Worm (Caenorhabditis elegans) whole organism, L1 larva: ENCODE results near the gene srpa-68.
A peak's percentile ranks its signal among the peaks of the same experiment; 100 is the strongest.

Experiments
- aly-2 ChIP-seq: fragments of 150-350 bp; optimal IDR thresholded peaks from 2 replicates; lab custom pipeline; 2014; ENCODE audit warnings: missing biosample characterization, missing genetic modification characterization
- egl-13 ChIP-seq: sonication (generic microtip); optimal IDR thresholded peaks from 2 replicates; lab custom pipeline; 2016; ENCODE audit warnings: missing genotype, missing genetic modification reagents, missing genetic modification characterization, missing compliant biosample characterization
- egl-27 ChIP-seq, 2 experiments: fragments of 150-350 bp in 1 of 2; sonication (generic microtip); optimal IDR thresholded peaks; 3 replicates each; lab custom pipeline; 2017 to 2018; ENCODE audit warnings: missing biosample characterization in 2 of 2, missing genetic modification characterization in 2 of 2, missing genetic modification reagents in 2 of 2
- elt-2 ChIP-seq: sonication (generic microtip); optimal IDR thresholded peaks from 2 replicates; lab custom pipeline; 2016; ENCODE audit warnings: missing genetic modification characterization, mild to moderate bottlenecking, inconsistent platforms, missing compliant biosample characterization, missing genetic modification reagents
- elt-3 ChIP-seq, 6 experiments: fragments of 150-350 bp in 1 of 6; sonication (generic microtip); optimal IDR thresholded peaks; 2 replicates each; lab custom pipeline; 2017 to 2018; ENCODE audit warnings: missing biosample characterization in 6 of 6, missing genetic modification characterization in 6 of 6, inconsistent platforms in 1 of 6
- jun-1 ChIP-seq: fragments of 150-350 bp; optimal IDR thresholded peaks from 2 replicates; lab custom pipeline; 2014; ENCODE audit warnings: missing biosample characterization, missing genetic modification reagents, missing genetic modification characterization
- lin-15B ChIP-seq: fragments of 150-350 bp; sonication (generic microtip); optimal IDR thresholded peaks from 3 replicates; lab custom pipeline; 2014; ENCODE audit warnings: missing biosample characterization, missing genetic modification characterization
- lsy-2 ChIP-seq, 2 experiments: fragments of 150-350 bp; optimal IDR thresholded peaks; 2 replicates each; lab custom pipeline; 2014; ENCODE audit warnings: missing biosample characterization in 2 of 2, missing genetic modification characterization in 2 of 2
- mdl-1 ChIP-seq, 2 experiments: fragments of 150-350 bp; optimal IDR thresholded peaks; 2 replicates each; lab custom pipeline; 2014 to 2017; ENCODE audit warnings: missing biosample characterization in 2 of 2, missing genetic modification characterization in 2 of 2, inconsistent platforms in 1 of 2
- pax-3 ChIP-seq: fragments of 200-800 bp; sonication (Bioruptor generic); optimal IDR thresholded peaks from 2 replicates; lab custom pipeline; 2018; ENCODE audit warnings: mild to moderate bottlenecking, missing genetic modification characterization, moderate library complexity, missing compliant biosample characterization
- rnt-1 ChIP-seq: sonication (generic microtip); optimal IDR thresholded peaks from 2 replicates; lab custom pipeline; 2016; ENCODE audit warnings: mild to moderate bottlenecking, missing genetic modification characterization, moderate library complexity, missing compliant biosample characterization
- tbx-2 ChIP-seq: sonication (generic microtip); optimal IDR thresholded peaks from 2 replicates; lab custom pipeline; 2016; ENCODE audit warnings: missing genetic modification characterization, missing compliant biosample characterization
- unc-62 ChIP-seq: fragments of 150-350 bp; optimal IDR thresholded peaks from 2 replicates; lab custom pipeline; 2014; ENCODE audit warnings: missing biosample characterization, missing genetic modification reagents, missing genetic modification characterization
- zag-1 ChIP-seq: fragments of 150-350 bp; optimal IDR thresholded peaks from 2 replicates; lab custom pipeline; 2014; ENCODE audit warnings: missing biosample characterization, missing genetic modification characterization

DNA sequence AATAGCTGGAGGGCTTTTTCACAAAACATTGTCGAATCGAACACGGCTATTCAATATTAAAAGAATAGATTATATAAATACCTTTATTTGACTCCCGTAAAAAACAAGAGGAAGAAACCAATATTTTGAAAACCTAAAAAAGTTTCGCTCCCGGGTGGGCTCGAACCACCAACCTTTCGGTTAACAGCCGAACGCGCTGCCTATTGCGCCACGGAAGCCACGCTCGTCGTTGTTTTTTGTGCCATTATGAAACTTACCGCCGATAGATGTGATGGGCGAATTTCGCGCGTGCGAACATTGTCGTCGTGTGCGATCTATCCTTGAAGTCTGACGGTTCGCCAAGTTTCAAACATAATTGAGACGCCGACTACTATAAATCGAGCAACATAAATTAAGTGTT is 40.4 kb upstream of the srpa-68 start:
- TF ChIP-seq elt-3 (tag; optimal IDR thresholded peaks at IDR 0.05; lab: Kevin White, UChicago) (no peak), egl-13 (tag; lab: Kevin White, UChicago) (no peak), elt-2 (no peak), egl-27 (tag; optimal IDR thresholded peaks at IDR 0.05; lab: Kevin White, UChicago) (no peak), pax-3 (tag; lab: Kevin White, UChicago) (no peak), aly-2 (no peak), jun-1 (tag; lab: Kevin White, UChicago) (no peak), zag-1 (no peak), unc-62 (no peak), mdl-1 (tag; optimal IDR thresholded peaks at IDR 0.05; lab: Kevin White, UChicago) (peak in 1 of 2 experiments; percentile 42), lsy-2 (tag; optimal IDR thresholded peaks at IDR 0.05; lab: Kevin White, UChicago) (peak; percentile 29 to 51), rnt-1 (tag; lab: Kevin White, UChicago) (peak; percentile 50), tbx-2 (tag; lab: Kevin White, UChicago) (no peak), lin-15B (no peak)
